Fruit fly (Drosophila melanogaster): Measurements from ENCODE around the gene CG14645.
A peak's percentile ranks its signal among the peaks of the same experiment; 100 is the strongest.

The CG14645 gene

DNA sequence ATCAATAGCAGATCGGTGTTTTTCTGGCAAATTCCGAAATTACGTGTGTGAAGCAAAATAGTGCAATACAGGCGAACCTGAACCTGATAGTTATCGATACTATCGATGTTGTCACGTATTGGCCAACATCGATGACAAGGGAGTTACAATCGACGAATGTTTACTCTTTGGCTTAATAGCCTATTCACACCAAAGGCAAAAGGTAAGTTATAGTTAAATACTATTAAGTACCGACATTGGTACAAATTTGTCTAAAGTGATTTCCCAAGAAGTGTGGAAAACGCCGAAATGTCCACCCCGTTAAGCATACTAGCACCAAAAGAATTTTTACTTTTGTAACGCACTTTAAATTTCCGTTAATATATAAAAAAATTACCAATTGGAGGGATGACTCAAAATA lies 934 bp upstream of the CG14645 start, which contains the start of gene CG9776 (continued):
- TF ChIP-seq tna (GFP tag; IDR thresholded peaks at IDR 0.05; ENCODE audit: partially characterized antibody) = peak; percentile 97
- peak; percentile 53 for TF ChIP-seq CG10366 (GFP tag; IDR thresholded peaks at IDR 0.05)
- peak; percentile 35 for TF ChIP-seq chn (GFP tag; optimal IDR thresholded peaks at IDR 0.05)
- TF ChIP-seq Dbx (GFP tag; IDR thresholded peaks at IDR 0.05) = peak; percentile 75
- peak; percentile 71 for TF ChIP-seq HLH54F (GFP tag; optimal IDR thresholded peaks at IDR 0.05)
- TF ChIP-seq Dad (GFP tag; optimal IDR thresholded peaks at IDR 0.05) = peak; percentile 52
- TF ChIP-seq Atf3 (GFP tag; optimal IDR thresholded peaks at IDR 0.05) = peak; percentile 60
- peak; percentile 86 for TF ChIP-seq MESR4 (GFP tag; optimal IDR thresholded peaks at IDR 0.05)
- peak; percentile 54 for TF ChIP-seq ftz-f1 (GFP tag; optimal IDR thresholded peaks at IDR 0.05)
- no peak for TF ChIP-seq otp (GFP tag; IDR thresholded peaks at IDR 0.05)
- TF ChIP-seq Pdp1 (GFP tag; optimal IDR thresholded peaks at IDR 0.05) = peak; percentile 62 to 75
- TF ChIP-seq nom (GFP tag; optimal IDR thresholded peaks at IDR 0.05) = no peak
- TF ChIP-seq odd (GFP tag; optimal IDR thresholded peaks at IDR 0.05) = no peak
- TF ChIP-seq Ptx1 (GFP tag; IDR thresholded peaks at IDR 0.05) = peak; percentile 58
- TF ChIP-seq CG15011 (GFP tag; optimal IDR thresholded peaks at IDR 0.05) = no peak
- TF ChIP-seq stwl (tag; optimal IDR thresholded peaks at IDR 0.05) = peak; percentile 89
- peak; percentile 78 for TF ChIP-seq nmo (GFP tag; optimal IDR thresholded peaks at IDR 0.05)
- peak; percentile 45; the same call in 1 of the 2 replicates for TF ChIP-seq E2f1 (GFP tag; IDR thresholded peaks at IDR 0.05)
- no peak for TF ChIP-seq CG14667 (GFP tag; IDR thresholded peaks at IDR 0.05)
- TF ChIP-seq tgo (GFP tag; IDR thresholded peaks at IDR 0.05) = peak; percentile 51; the same call in 2 of the 3 replicates
- no peak for TF ChIP-seq dmrt99B (tag; optimal IDR thresholded peaks at IDR 0.05)
- TF ChIP-seq lola (GFP tag; optimal IDR thresholded peaks at IDR 0.05) = peak in 1 of 3 experiments; percentile 97
- peak; percentile 41 for TF ChIP-seq Chrac-16 (GFP tag; optimal IDR thresholded peaks at IDR 0.05)
- TF ChIP-seq CG11560 (tag; IDR thresholded peaks at IDR 0.05) = peak; percentile 44; the same call in 1 of the 3 replicates
- no peak for TF ChIP-seq Hey (tag; optimal IDR thresholded peaks at IDR 0.05)
- no peak for TF ChIP-seq Tbp (GFP tag; optimal IDR thresholded peaks at IDR 0.05)
- TF ChIP-seq CG8281 (tag; optimal IDR thresholded peaks at IDR 0.05) = no peak
- no peak; the same call in 1 of the 2 replicates for TF ChIP-seq al (GFP tag; IDR thresholded peaks at IDR 0.05)
- TF ChIP-seq onecut (GFP tag; IDR thresholded peaks at IDR 0.05) = peak; percentile 33; the same call in 1 of the 2 replicates
- peak; percentile 93 for TF ChIP-seq Med (GFP tag)
- no peak for TF ChIP-seq gcm (GFP tag; optimal IDR thresholded peaks at IDR 0.05)
- no peak for TF ChIP-seq Asciz (GFP tag; optimal IDR thresholded peaks at IDR 0.05)
- TF ChIP-seq pzg (GFP tag; optimal IDR thresholded peaks at IDR 0.05) = peak; percentile 94
- TF ChIP-seq eve (GFP tag; optimal IDR thresholded peaks at IDR 0.05) = no peak
- TF ChIP-seq CG18262 (tag; optimal IDR thresholded peaks at IDR 0.05) = no peak
- peak; percentile 61; the same call in 2 of the 3 replicates for TF ChIP-seq CG34422 (GFP tag; IDR thresholded peaks at IDR 0.05)
- TF ChIP-seq CG31441 (GFP tag; IDR thresholded peaks at IDR 0.05) = no peak
- peak; percentile 77; the same call in 2 of the 3 replicates for TF ChIP-seq CG11456 (GFP tag; IDR thresholded peaks at IDR 0.05)
- peak; percentile 73 for TF ChIP-seq pho (GFP tag; optimal IDR thresholded peaks at IDR 0.05)
- TF ChIP-seq Rx (GFP tag; IDR thresholded peaks at IDR 0.05) = 0 out of 2 replicates have a peak, but pooled peaks have one; percentile 20
- peak; percentile 45 for TF ChIP-seq wek (GFP tag; optimal IDR thresholded peaks at IDR 0.05)
- TF ChIP-seq Bdp1 (GFP tag; optimal IDR thresholded peaks at IDR 0.05) = peak; percentile 42
- TF ChIP-seq knrl (GFP tag; IDR thresholded peaks at IDR 0.05; ENCODE audit: partially characterized antibody) = peak; percentile 98
- TF ChIP-seq CG1832 (GFP tag; optimal IDR thresholded peaks at IDR 0.05) = no peak
- TF ChIP-seq fd102C (GFP tag; optimal IDR thresholded peaks at IDR 0.05) = no peak
- TF ChIP-seq repo (GFP tag; optimal IDR thresholded peaks at IDR 0.05) = peak; percentile 41
- no peak for TF ChIP-seq CG2678 (tag; optimal IDR thresholded peaks at IDR 0.05)
- peak; percentile 64 for TF ChIP-seq Max (GFP tag; optimal IDR thresholded peaks at IDR 0.05)
- TF ChIP-seq Trl (optimal IDR thresholded peaks at IDR 0.05) = no peak
- peak; percentile 75 for TF ChIP-seq Trl (GFP tag; optimal IDR thresholded peaks at IDR 0.05)
- no peak for TF ChIP-seq CG18599 (GFP tag; optimal IDR thresholded peaks at IDR 0.05)

Measured in whole organism, embryonic.